Fruit fly (Drosophila melanogaster): Measurements from ENCODE around the gene CG3598.

Gene CG3598

DNA sequence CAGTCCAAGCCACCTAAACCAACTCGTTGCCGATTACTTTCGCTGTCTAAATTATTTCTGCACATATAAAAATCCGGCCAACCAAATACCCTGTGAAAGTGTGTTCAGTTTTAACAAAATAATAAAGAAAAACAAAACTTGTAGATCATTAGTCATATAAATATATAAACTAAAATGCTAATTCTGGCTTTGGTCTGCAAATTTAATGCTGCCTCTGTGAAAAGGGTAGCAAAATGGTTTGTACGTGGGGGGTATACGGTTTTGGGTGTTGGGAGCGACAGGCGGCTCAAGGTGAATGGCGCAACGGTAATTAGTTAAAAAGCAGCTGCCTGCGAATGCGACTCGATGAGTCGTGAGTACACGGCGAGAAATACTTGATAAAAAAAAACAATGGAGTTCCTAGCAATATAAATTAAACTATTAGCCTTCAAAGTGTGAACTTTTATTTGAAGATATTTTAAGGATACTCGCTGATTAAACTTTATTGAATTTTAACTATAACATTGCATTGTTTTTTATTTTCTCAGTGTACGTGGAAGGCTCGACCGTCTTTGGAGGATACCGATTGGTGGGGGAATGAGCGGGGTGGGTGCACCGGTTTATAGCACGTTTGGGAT, 41.1 kb downstream of the CG3598 start (continued):
- TF ChIP-seq CG32006 (GFP tag; optimal IDR thresholded peaks at IDR 0.05), result peak; percentile 81
- peak; percentile 64 for TF ChIP-seq pdm3 (GFP tag; optimal IDR thresholded peaks at IDR 0.05)
- TF ChIP-seq CG3032 (tag; optimal IDR thresholded peaks at IDR 0.05), result peak; percentile 33
- TF ChIP-seq CG8319 (GFP tag; optimal IDR thresholded peaks at IDR 0.05), result peak; percentile 43
- peak; percentile 58 for TF ChIP-seq CG10631 (GFP tag; optimal IDR thresholded peaks at IDR 0.05)
- peak in 1 of 2 experiments; percentile 32 for TF ChIP-seq ss (GFP tag; optimal IDR thresholded peaks at IDR 0.05)
- peak; percentile 83 for TF ChIP-seq CG15336 (GFP tag; IDR thresholded peaks at IDR 0.05)
- peak; percentile 62 for TF ChIP-seq lz (GFP tag; optimal IDR thresholded peaks at IDR 0.05)
- TF ChIP-seq cyc (GFP tag; optimal IDR thresholded peaks at IDR 0.05), result peak; percentile 66
- TF ChIP-seq spab (GFP tag; optimal IDR thresholded peaks at IDR 0.05), result peak; percentile 39
- TF ChIP-seq CG6163 (GFP tag; IDR thresholded peaks at IDR 0.05), result peak; percentile 76
- no peak for TF ChIP-seq fkh (GFP tag; optimal IDR thresholded peaks at IDR 0.05)
- peak; percentile 40 for TF ChIP-seq Ets96B (tag; optimal IDR thresholded peaks at IDR 0.05)

DNA sequence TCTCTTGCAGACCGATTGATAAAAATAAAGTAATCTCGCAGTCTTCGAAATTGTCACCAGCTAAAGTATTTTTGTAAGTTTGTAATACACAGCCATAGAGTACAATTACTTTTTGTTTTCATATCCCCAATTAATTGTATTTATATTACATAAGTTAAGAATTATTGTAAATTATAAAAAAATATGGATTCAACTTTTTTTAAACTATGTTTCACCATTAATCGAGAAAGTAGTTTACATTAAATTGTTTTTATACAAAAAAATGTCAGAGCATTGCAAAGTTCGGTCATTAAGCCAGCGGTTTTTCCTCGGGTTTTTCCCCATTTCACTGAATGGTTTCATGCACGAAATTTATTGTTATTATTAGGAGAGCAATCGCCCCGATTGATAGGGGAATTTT, 43.5 kb downstream of the CG3598 start:
- no peak for TF ChIP-seq fd85E (GFP tag; optimal IDR thresholded peaks at IDR 0.05)

DNA sequence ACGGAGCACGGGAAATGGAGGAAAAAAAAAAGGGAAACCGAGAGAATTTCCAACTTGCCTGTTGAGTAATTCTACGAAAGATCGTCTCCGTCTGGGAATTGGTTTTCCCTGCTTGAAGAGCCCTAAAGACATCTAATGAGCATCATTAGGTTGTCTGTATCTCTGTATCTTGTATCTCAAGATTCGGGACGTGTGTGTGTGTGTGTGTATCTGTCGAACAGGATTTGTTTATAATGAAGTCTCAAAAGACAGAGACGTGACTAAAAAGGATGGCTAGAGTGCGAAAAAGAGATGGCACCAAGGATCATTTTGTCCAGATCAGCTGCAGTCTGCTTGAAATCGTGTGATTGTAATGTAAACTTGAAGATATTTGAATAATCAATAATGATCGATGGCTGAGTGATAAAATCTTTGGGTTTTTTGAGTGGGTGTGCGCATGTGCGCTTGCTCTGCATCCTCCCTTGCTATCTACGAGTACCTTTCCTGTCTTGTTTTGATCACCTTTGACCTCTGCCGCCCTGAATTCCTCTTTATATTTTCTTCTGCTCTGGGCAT, 45.7 kb downstream of the CG3598 start:
- no peak for TF ChIP-seq Eip93F (GFP tag; optimal IDR thresholded peaks at IDR 0.05)
- TF ChIP-seq acj6 (GFP tag; optimal IDR thresholded peaks at IDR 0.05), result no peak
- TF ChIP-seq vri (GFP tag; optimal IDR thresholded peaks at IDR 0.05), result no peak
- no peak for TF ChIP-seq CG6792 (GFP tag; optimal IDR thresholded peaks at IDR 0.05)
- TF ChIP-seq CG32006 (GFP tag; optimal IDR thresholded peaks at IDR 0.05), result no peak
- TF ChIP-seq dac (GFP tag; optimal IDR thresholded peaks at IDR 0.05), result no peak
- TF ChIP-seq CG8319 (GFP tag; optimal IDR thresholded peaks at IDR 0.05), result no peak
- TF ChIP-seq CG11902 (GFP tag; optimal IDR thresholded peaks at IDR 0.05), result no peak
- TF ChIP-seq Eip78C (GFP tag), result no peak
- no peak for TF ChIP-seq ss (GFP tag; optimal IDR thresholded peaks at IDR 0.05)

DNA sequence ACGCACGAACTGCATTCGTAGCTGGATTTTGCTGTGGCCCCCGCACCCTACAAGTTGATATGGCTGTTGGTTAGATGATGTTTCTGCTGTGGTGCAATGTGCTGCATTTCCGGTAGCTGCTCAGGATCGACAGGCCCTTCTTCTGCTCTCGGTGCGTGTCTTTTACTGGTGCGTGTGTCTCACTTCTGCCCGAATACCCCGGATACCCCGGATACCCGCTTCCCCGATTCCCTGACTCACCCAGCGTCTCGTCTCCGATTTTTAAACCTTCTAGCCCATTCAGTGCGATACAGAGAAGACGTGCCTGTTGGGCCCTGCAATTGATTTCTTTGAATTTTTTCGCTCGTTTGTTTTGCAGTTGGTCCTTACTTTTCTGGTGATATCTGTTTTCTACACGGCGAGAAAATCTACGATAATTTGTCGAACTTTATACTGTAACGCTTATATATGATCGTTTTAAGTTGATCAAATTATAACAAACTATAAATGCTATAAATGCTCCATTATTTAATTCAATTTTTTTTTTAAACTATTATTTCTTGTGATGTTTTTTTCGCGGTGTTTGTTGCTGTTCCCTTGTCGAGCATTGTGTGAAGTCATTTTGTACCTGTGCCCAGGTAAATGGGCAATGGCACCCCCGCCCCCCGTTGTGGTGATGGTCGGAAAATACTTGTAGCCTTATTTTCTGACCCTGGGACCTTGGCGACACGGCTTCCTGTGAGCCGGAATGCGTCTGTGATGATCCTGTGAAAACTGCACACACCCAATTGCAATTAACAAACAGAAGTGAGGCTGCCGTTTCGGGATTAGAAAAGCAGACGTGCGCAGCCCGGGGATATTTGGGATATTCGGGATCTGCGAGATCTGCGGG, 48.3 kb downstream of the CG3598 start:
- TF ChIP-seq CG8119 (GFP tag; IDR thresholded peaks at IDR 0.05) (no peak), dac (GFP tag; optimal IDR thresholded peaks at IDR 0.05) (no peak), CG4318 (GFP tag; optimal IDR thresholded peaks at IDR 0.05) (peak; percentile 4), Hr39 (GFP tag; optimal IDR thresholded peaks at IDR 0.05) (peak; percentile 73), pdm3 (GFP tag; optimal IDR thresholded peaks at IDR 0.05) (peak; percentile 73), CG15336 (GFP tag; IDR thresholded peaks at IDR 0.05) (no peak), Ets96B (tag; optimal IDR thresholded peaks at IDR 0.05) (peak; percentile 90), CG8632 (GFP tag; optimal IDR thresholded peaks at IDR 0.05) (peak; percentile 74), CG3919 (GFP tag; optimal IDR thresholded peaks at IDR 0.05) (peak; percentile 77), CG6808 (GFP tag; optimal IDR thresholded peaks at IDR 0.05) (peak; percentile 84), CG11762 (GFP tag; optimal IDR thresholded peaks at IDR 0.05; ENCODE audit: insufficient read depth) (peak; percentile 52), CG11294 (GFP tag; IDR thresholded peaks at IDR 0.05) (no peak), dsx (GFP tag; optimal IDR thresholded peaks at IDR 0.05; ENCODE audit: poor library complexity, severe bottlenecking) (peak; percentile 87), CG6792 (GFP tag; optimal IDR thresholded peaks at IDR 0.05) (peak; percentile 79), CG8319 (GFP tag; optimal IDR thresholded peaks at IDR 0.05) (peak; percentile 34), Hr4 (GFP tag; optimal IDR thresholded peaks at IDR 0.05) (peak; percentile 25), CG6276 (GFP tag; optimal IDR thresholded peaks at IDR 0.05) (no peak), svp (GFP tag) (peak; percentile 88), Met (GFP tag; optimal IDR thresholded peaks at IDR 0.05) (peak; percentile 84), Sox102F (GFP tag; optimal IDR thresholded peaks at IDR 0.05) (peak; percentile 82), cyc (GFP tag; optimal IDR thresholded peaks at IDR 0.05) (peak; percentile 79), acj6 (GFP tag; optimal IDR thresholded peaks at IDR 0.05) (peak; percentile 74), CG10669 (GFP tag; optimal IDR thresholded peaks at IDR 0.05) (peak; percentile 85), CG16779 (tag; optimal IDR thresholded peaks at IDR 0.05) (peak; percentile 30), esn (GFP tag; optimal IDR thresholded peaks at IDR 0.05) (peak; percentile 85), fkh (GFP tag; optimal IDR thresholded peaks at IDR 0.05) (no peak), Eip93F (GFP tag; optimal IDR thresholded peaks at IDR 0.05) (peak; percentile 61), Sox15 (GFP tag; optimal IDR thresholded peaks at IDR 0.05) (peak; percentile 7), Blimp-1 (GFP tag; optimal IDR thresholded peaks at IDR 0.05) (peak; percentile 42), Sox14 (GFP tag; optimal IDR thresholded peaks at IDR 0.05) (peak; percentile 76)
